Fruit fly (Drosophila melanogaster) whole organism, embryonic: Measurements from ENCODE around the gene amrt.

Experiments used
- Adf1 ChIP-seq: fragments of 200-800 bp; sonication (Bioruptor generic); IDR thresholded peaks from 2 replicates; pipeline ENCODE4 v1.3.6; 2022; ENCODE audit warnings: missing biosample characterization, missing genetic modification characterization
- C15 ChIP-seq: fragments of 200-800 bp; sonication (Bioruptor generic); IDR thresholded peaks from 3 replicates; pipeline ENCODE4 v1.3.6; 2022; ENCODE audit warnings: missing biosample characterization, missing genetic modification characterization
- CG10147 ChIP-seq: fragments of 200-800 bp; sonication (Bioruptor generic); optimal IDR thresholded peaks from 2 replicates; lab custom pipeline; 2019; ENCODE audit warnings: missing biosample characterization, mild to moderate bottlenecking, missing genetic modification characterization, moderate library complexity
- CG1024 ChIP-seq: fragments of 200-800 bp; sonication (Bioruptor generic); IDR thresholded peaks from 2 replicates; pipeline ENCODE4 v1.3.6; 2022; ENCODE audit warnings: missing biosample characterization, missing genetic modification characterization
- CG11398 ChIP-seq: fragments of 200-800 bp; sonication (Bioruptor generic); optimal IDR thresholded peaks from 2 replicates; lab custom pipeline; 2016; ENCODE audit warnings: missing biosample characterization, missing genetic modification characterization
- CG11456 ChIP-seq: fragments of 200-800 bp; sonication (Bioruptor generic); IDR thresholded peaks from 3 replicates; pipeline ENCODE4 v1.3.6; 2022; ENCODE audit warnings: missing biosample characterization, missing genetic modification characterization
- CG11504 ChIP-seq: fragments of 200-800 bp; sonication (Bioruptor generic); optimal IDR thresholded peaks from 3 replicates; lab custom pipeline; 2019; ENCODE audit warnings: missing biosample characterization, mild to moderate bottlenecking, missing genetic modification characterization, moderate library complexity
- CG11695 ChIP-seq: fragments of 200-800 bp; sonication (Bioruptor generic); IDR thresholded peaks from 3 replicates; pipeline ENCODE4 v1.3.6; 2022; ENCODE audit warnings: missing biosample characterization, missing genetic modification characterization
- CG12219 ChIP-seq: fragments of 200-800 bp; sonication (Bioruptor generic); optimal IDR thresholded peaks from 3 replicates; lab custom pipeline; 2018; ENCODE audit warnings: missing biosample characterization, mild to moderate bottlenecking, missing genetic modification characterization
- CG12769 ChIP-seq: fragments of 200-800 bp; sonication (Bioruptor generic); optimal IDR thresholded peaks from 2 replicates; lab custom pipeline; 2019; ENCODE audit warnings: missing biosample characterization, mild to moderate bottlenecking, missing genetic modification characterization, moderate library complexity
- CG13424 ChIP-seq: fragments of 200-800 bp; sonication (Bioruptor generic); optimal IDR thresholded peaks from 2 replicates; lab custom pipeline; 2019; ENCODE audit warnings: missing biosample characterization, mild to moderate bottlenecking, missing genetic modification characterization, moderate library complexity
- CG14667 ChIP-seq: fragments of 200-800 bp; sonication (Bioruptor generic); IDR thresholded peaks from 2 replicates; pipeline ENCODE4 v1.3.6; 2022; ENCODE audit warnings: missing biosample characterization, missing genetic modification characterization
- CG15514 ChIP-seq: fragments of 200-800 bp; sonication (Bioruptor generic); optimal IDR thresholded peaks from 3 replicates; lab custom pipeline; 2017; ENCODE audit warnings: missing biosample characterization, missing genetic modification characterization, mild to moderate bottlenecking, moderate library complexity, missing genetic modification reagents
- CG15601 ChIP-seq: fragments of 200-800 bp; sonication (Bioruptor generic); optimal IDR thresholded peaks from 3 replicates; lab custom pipeline; 2019; ENCODE audit warnings: missing biosample characterization, mild to moderate bottlenecking, missing genetic modification characterization, moderate library complexity
- CG1647 ChIP-seq: fragments of 200-800 bp; sonication (Bioruptor generic); optimal IDR thresholded peaks from 3 replicates; lab custom pipeline; 2016; ENCODE audit warnings: missing biosample characterization, missing genetic modification characterization
- CG17612 ChIP-seq: fragments of 200-800 bp; sonication (Bioruptor generic); IDR thresholded peaks from 2 replicates; pipeline ENCODE4 v1.3.6; 2022; ENCODE audit warnings: missing biosample characterization, missing genetic modification characterization
- CG18011 ChIP-seq: fragments of 200-800 bp; sonication (Bioruptor generic); optimal IDR thresholded peaks from 2 replicates; lab custom pipeline; 2017; ENCODE audit warnings: missing biosample characterization, missing genetic modification characterization, mild to moderate bottlenecking, moderate library complexity, missing genotype
- CG18476 ChIP-seq: fragments of 200-800 bp; sonication (Bioruptor generic); optimal IDR thresholded peaks from 2 replicates; lab custom pipeline; 2016; ENCODE audit warnings: missing biosample characterization, mild to moderate bottlenecking, missing genetic modification characterization
- CG2678 ChIP-seq: fragments of 200-800 bp; sonication (Bioruptor generic); optimal IDR thresholded peaks from 3 replicates; lab custom pipeline; 2019; ENCODE audit warnings: missing biosample characterization, mild to moderate bottlenecking, missing genetic modification characterization, moderate library complexity
- CG32772 ChIP-seq: fragments of 200-800 bp; sonication (Bioruptor generic); IDR thresholded peaks from 2 replicates; pipeline ENCODE4 v1.3.6; 2022; ENCODE audit warnings: missing biosample characterization, missing genetic modification characterization
- CG33213 ChIP-seq: fragments of 200-800 bp; sonication (Bioruptor generic); optimal IDR thresholded peaks from 3 replicates; lab custom pipeline; 2016; ENCODE audit warnings: missing biosample characterization, missing genetic modification characterization
- CG7745 ChIP-seq: fragments of 200-800 bp; sonication (Bioruptor generic); optimal IDR thresholded peaks from 2 replicates; lab custom pipeline; 2018; ENCODE audit warnings: missing biosample characterization, mild to moderate bottlenecking, missing genetic modification characterization, moderate library complexity
- CG7928 ChIP-seq: fragments of 200-800 bp; sonication (Bioruptor generic); optimal IDR thresholded peaks from 2 replicates; lab custom pipeline; 2017; ENCODE audit warnings: missing biosample characterization, mild to moderate bottlenecking, missing genetic modification characterization
- CG7963 ChIP-seq: fragments of 200-800 bp; sonication (Bioruptor generic); IDR thresholded peaks from 3 replicates; pipeline ENCODE4 v1.3.6; 2022; ENCODE audit warnings: missing biosample characterization, missing genetic modification characterization; ENCODE audit not compliant: partially characterized antibody
- Camta ChIP-seq: fragments of 200-800 bp; sonication (Bioruptor generic); optimal IDR thresholded peaks from 2 replicates; lab custom pipeline; 2016; ENCODE audit warnings: missing biosample characterization, missing genetic modification characterization
- Dip2 ChIP-seq: fragments of 200-800 bp; sonication (Bioruptor generic); IDR thresholded peaks from 2 replicates; pipeline ENCODE4 v1.3.6; 2022; ENCODE audit warnings: missing biosample characterization, missing genetic modification characterization
- Gsc ChIP-seq: fragments of 200-800 bp; sonication (Bioruptor generic); IDR thresholded peaks from 2 replicates; pipeline ENCODE4 v1.3.6; 2022; ENCODE audit warnings: missing biosample characterization, missing genetic modification characterization
- Hey ChIP-seq: fragments of 200-800 bp; sonication (Bioruptor generic); optimal IDR thresholded peaks from 3 replicates; lab custom pipeline; 2018; ENCODE audit warnings: missing biosample characterization, mild to moderate bottlenecking, missing genetic modification characterization
- Med ChIP-seq: fragments of 200-800 bp; sonication (Bioruptor generic); peaks from one replicate; lab custom pipeline; 2016; ENCODE audit warnings: missing biosample characterization, missing genetic modification characterization, mild to moderate bottlenecking, inconsistent platforms, moderate library complexity
- Opbp ChIP-seq: fragments of 200-800 bp; sonication (Bioruptor generic); IDR thresholded peaks from 3 replicates; pipeline ENCODE4 v1.3.6; 2022; ENCODE audit warnings: missing biosample characterization, missing genetic modification characterization; ENCODE audit not compliant: partially characterized antibody
- Sin3A ChIP-seq: fragments of >200 bp; optimal IDR thresholded peaks from 2 replicates; lab custom pipeline; 2018
- abd-A ChIP-seq: fragments of 200-800 bp; sonication (Bioruptor generic); optimal IDR thresholded peaks from 3 replicates; lab custom pipeline; 2019; ENCODE audit warnings: missing biosample characterization, mild to moderate bottlenecking, missing genetic modification characterization, moderate library complexity
- bab2 ChIP-seq: fragments of 200-800 bp; sonication (Bioruptor generic); optimal IDR thresholded peaks from 2 replicates; lab custom pipeline; 2016; ENCODE audit warnings: missing biosample characterization, missing genetic modification characterization
- bbx ChIP-seq: fragments of 200-800 bp; sonication (Bioruptor generic); IDR thresholded peaks from 2 replicates; pipeline ENCODE4 v1.3.6; 2022; ENCODE audit warnings: missing biosample characterization, missing genetic modification characterization; ENCODE audit not compliant: partially characterized antibody
- chm ChIP-seq: fragments of 200-800 bp; sonication (Bioruptor generic); IDR thresholded peaks from 2 replicates; pipeline ENCODE4 v1.3.6; 2022; ENCODE audit warnings: missing biosample characterization, missing genetic modification characterization
- chn ChIP-seq: fragments of 200-800 bp; sonication (Bioruptor generic); optimal IDR thresholded peaks from 2 replicates; lab custom pipeline; 2016; ENCODE audit warnings: missing biosample characterization, missing genetic modification characterization
- croc ChIP-seq: fragments of 200-800 bp; sonication (Bioruptor generic); conservative IDR thresholded peaks from 3 replicates; pipeline ENCODE4 v1.3.6; 2022; ENCODE audit warnings: missing biosample characterization, missing genetic modification characterization
- da ChIP-seq: fragments of 200-800 bp; sonication (Bioruptor generic); optimal IDR thresholded peaks from 2 replicates; lab custom pipeline; 2016; ENCODE audit warnings: missing biosample characterization, missing genetic modification characterization
- eve ChIP-seq, 2 experiments: fragments of >200 bp; optimal IDR thresholded peaks; 2 replicates each; lab custom pipeline; 2017; ENCODE audit warnings: missing biosample characterization in 2 of 2, missing genetic modification characterization in 2 of 2
- fd102C ChIP-seq: fragments of 200-800 bp; sonication (Bioruptor generic); optimal IDR thresholded peaks from 2 replicates; lab custom pipeline; 2018; ENCODE audit warnings: missing biosample characterization, mild to moderate bottlenecking, missing genetic modification characterization, moderate library complexity
- ftz-f1 ChIP-seq: fragments of 200-800 bp; sonication (Bioruptor generic); optimal IDR thresholded peaks from 2 replicates; lab custom pipeline; 2016; ENCODE audit warnings: missing biosample characterization, missing genetic modification characterization
- hbn ChIP-seq: fragments of 200-800 bp; sonication (Bioruptor generic); IDR thresholded peaks from 2 replicates; pipeline ENCODE4 v1.3.6; 2022; ENCODE audit warnings: missing biosample characterization, missing genetic modification characterization; ENCODE audit not compliant: partially characterized antibody
- jigr1 ChIP-seq: fragments of 200-800 bp; sonication (Bioruptor generic); IDR thresholded peaks from 3 replicates; pipeline ENCODE4 v1.3.6; 2022; ENCODE audit warnings: missing biosample characterization, missing genetic modification characterization
- jumu ChIP-seq: fragments of 200-800 bp; sonication (Bioruptor generic); optimal IDR thresholded peaks from 3 replicates; lab custom pipeline; 2016; ENCODE audit warnings: missing biosample characterization, missing genetic modification characterization
- mirr ChIP-seq: fragments of 200-800 bp; sonication (Bioruptor generic); optimal IDR thresholded peaks from 3 replicates; lab custom pipeline; 2018; ENCODE audit warnings: missing biosample characterization, mild to moderate bottlenecking, missing genetic modification characterization
- oc ChIP-seq: fragments of 200-800 bp; sonication (Bioruptor generic); optimal IDR thresholded peaks from 2 replicates; lab custom pipeline; 2018; ENCODE audit warnings: missing biosample characterization, mild to moderate bottlenecking, missing genetic modification characterization, moderate library complexity
- pan ChIP-seq, 4 experiments: fragments of >200 bp in 3 of 4; fragments of 200-800 bp in 1 of 4; sonication (Bioruptor generic) in 1 of 4; optimal IDR thresholded peaks in 3 of 4; IDR thresholded peaks in 1 of 4; 2 replicates each; pipeline versions ENCODE4 v1.3.6 to Lab custom; 2017 to 2022; ENCODE audit warnings: missing biosample characterization in 2 of 4, missing genetic modification characterization in 2 of 4, mixed read lengths in 1 of 4
- sima ChIP-seq: fragments of 200-800 bp; sonication (Bioruptor generic); optimal IDR thresholded peaks from 2 replicates; lab custom pipeline; 2016; ENCODE audit warnings: missing biosample characterization, missing genetic modification characterization
- stwl ChIP-seq: fragments of 200-800 bp; sonication (Bioruptor generic); optimal IDR thresholded peaks from 3 replicates; lab custom pipeline; 2018; ENCODE audit warnings: missing biosample characterization, mild to moderate bottlenecking, missing genetic modification characterization, moderate library complexity
- toy ChIP-seq: fragments of 200-800 bp; sonication (Bioruptor generic); IDR thresholded peaks from 2 replicates; pipeline ENCODE4 v1.3.6; 2022; ENCODE audit warnings: missing biosample characterization, missing genetic modification characterization
- zf30C ChIP-seq: fragments of 200-800 bp; sonication (Bioruptor generic); optimal IDR thresholded peaks from 3 replicates; lab custom pipeline; 2018; ENCODE audit warnings: missing biosample characterization, mild to moderate bottlenecking, missing genetic modification characterization

amrt gene

DNA sequence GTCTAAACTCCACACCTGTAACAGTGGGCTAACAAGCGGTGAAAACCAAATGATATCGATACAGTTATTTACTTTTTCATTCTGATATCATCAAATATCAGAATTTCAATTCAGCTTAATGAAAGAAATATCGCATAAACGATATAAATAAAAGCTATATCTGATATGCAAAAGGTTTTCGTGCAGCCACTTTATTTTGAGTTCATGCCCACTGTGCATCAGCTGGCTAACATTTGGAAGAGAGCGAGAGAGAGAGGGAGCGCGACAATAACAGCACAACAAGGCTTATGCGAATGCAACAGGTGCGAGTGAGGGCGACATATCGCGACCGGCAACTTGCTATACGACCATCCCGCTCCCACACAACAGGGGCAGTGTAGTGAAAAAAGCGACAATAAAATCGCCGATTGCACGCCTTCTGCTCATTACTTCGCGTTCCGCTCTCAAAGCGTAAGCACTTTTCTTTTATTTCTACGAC is 42.8 kb upstream of the amrt start, which contains the start of gene CG11151 (continued):
- TF ChIP-seq CG7745 (tag; lab: Kevin White, UChicago) (peak; percentile 46), CG14667 (GFP tag; lab: Robert Waterston, UW) (peak; percentile 91), CG17612 (GFP tag; lab: Robert Waterston, UW) (peak; percentile 90), jigr1 (peak; percentile 82), CG11456 (GFP tag; lab: Robert Waterston, UW) (peak; percentile 94), C15 (GFP tag; lab: Robert Waterston, UW) (peak; percentile 80; the same call in 2 of the 3 replicates), CG11504 (tag; lab: Kevin White, UChicago) (peak; percentile 96), zf30C (GFP tag; lab: Kevin White, UChicago) (peak; percentile 32), jumu (GFP tag; lab: Kevin White, UChicago) (peak; percentile 97), CG18476 (GFP tag; lab: Kevin White, UChicago) (peak; percentile 95), CG7928 (GFP tag; lab: Kevin White, UChicago) (peak; percentile 77), CG12219 (GFP tag; lab: Kevin White, UChicago) (peak; percentile 98), CG15601 (peak; percentile 95), CG11398 (GFP tag; lab: Kevin White, UChicago) (peak; percentile 97), chn (GFP tag; lab: Kevin White, UChicago) (peak; percentile 98), CG32772 (GFP tag; lab: Robert Waterston, UW) (peak; percentile 94), CG18011 (GFP tag; lab: Kevin White, UChicago) (peak; percentile 86), croc (GFP tag; lab: Robert Waterston, UW) (peak; percentile 90), CG33213 (GFP tag; lab: Kevin White, UChicago) (peak; percentile 94), chm (GFP tag; lab: Robert Waterston, UW) (peak; percentile 94), abd-A (tag; lab: Kevin White, UChicago) (peak; percentile 80), CG1647 (GFP tag; lab: Kevin White, UChicago) (peak; percentile 95), Adf1 (GFP tag; lab: Robert Waterston, UW) (peak; percentile 76), Hey (peak; percentile 85), CG11695 (peak; percentile 96), CG1024 (GFP tag; lab: Robert Waterston, UW) (peak; percentile 91), mirr (GFP tag; lab: Kevin White, UChicago) (peak; percentile 95), CG12769 (tag; lab: Kevin White, UChicago) (peak; percentile 98), Opbp (no peak), Dip2 (GFP tag; lab: Robert Waterston, UW) (peak; percentile 19; the same call in 1 of the 2 replicates), pan (optimal IDR thresholded peaks at IDR 0.05; lab: Kevin White, UChicago) (no peak), pan (GFP tag; optimal IDR thresholded peaks at IDR 0.05 in 1 of 2, IDR thresholded peaks at IDR 0.05 in 1 of 2) (peak in 1 of 2 experiments; percentile 97), CG13424 (tag; lab: Kevin White, UChicago) (peak; percentile 97), da (GFP tag; lab: Kevin White, UChicago) (peak; percentile 93), Camta (GFP tag; lab: Kevin White, UChicago) (peak; percentile 96), ftz-f1 (GFP tag; lab: Kevin White, UChicago) (no peak), CG7963 (GFP tag; lab: Robert Waterston, UW) (peak; percentile 50; the same call in 2 of the 3 replicates), stwl (tag; lab: Kevin White, UChicago) (peak; percentile 64), Sin3A (lab: Kevin White, UChicago) (no peak), CG15514 (peak; percentile 91)

DNA sequence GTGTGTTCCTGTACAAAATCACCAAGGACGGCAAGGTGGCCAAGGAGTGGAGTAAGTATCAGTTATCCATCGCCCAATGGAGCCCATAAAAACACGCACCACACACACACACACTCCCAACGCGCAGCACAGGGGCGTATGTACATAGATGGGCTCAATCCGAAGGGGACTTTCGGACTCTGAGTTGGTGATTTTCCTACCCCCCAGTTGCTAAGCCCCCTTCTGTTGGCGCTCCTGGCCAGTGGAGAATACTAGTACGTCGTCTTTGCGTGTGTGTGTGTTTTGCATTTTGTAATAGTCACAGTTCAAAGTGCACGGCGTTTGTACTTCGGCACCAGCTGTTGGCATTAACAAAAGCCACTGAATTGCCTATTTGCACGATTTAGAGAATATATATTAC is 42.2 kb upstream of the amrt start:
- TF ChIP-seq eve (GFP tag; optimal IDR thresholded peaks at IDR 0.05; lab: Kevin White, UChicago) (no peak), bab2 (peak; percentile 89), oc (tag; lab: Kevin White, UChicago) (peak; percentile 59), Med (GFP tag; lab: Kevin White, UChicago) (peak; percentile 97), fd102C (GFP tag; lab: Kevin White, UChicago) (no peak), CG10147 (GFP tag; lab: Kevin White, UChicago) (peak; percentile 12), bbx (GFP tag; lab: Robert Waterston, UW) (no peak; the same call in 1 of the 2 replicates), sima (no peak), hbn (GFP tag; lab: Robert Waterston, UW) (no peak), toy (peak; percentile 68), CG2678 (peak; percentile 77), Gsc (no peak)
